Worm (Caenorhabditis elegans) whole organism, late embryonic: ENCODE results near the gene Y47D3A.21.

Source experiments
- C38D4.7 ChIP-seq: fragments of 200-800 bp; sonication (Bioruptor generic); optimal IDR thresholded peaks from 2 replicates; lab custom pipeline; 2018; ENCODE audit warnings: mild to moderate bottlenecking, missing genetic modification characterization, moderate library complexity, missing compliant biosample characterization
- K09A11.1 ChIP-seq: sonication (generic microtip); optimal IDR thresholded peaks from 2 replicates; lab custom pipeline; 2017; ENCODE audit warnings: antibody characterized with exemption, mild to moderate bottlenecking, missing genetic modification characterization, missing compliant biosample characterization; ENCODE audit not compliant: insufficient read depth
- ama-1 ChIP-seq: fragments of 150-350 bp; optimal IDR thresholded peaks from 2 replicates; lab custom pipeline; 2014
- ceh-9 ChIP-seq: sonication (generic microtip); optimal IDR thresholded peaks from 2 replicates; lab custom pipeline; 2016; ENCODE audit warnings: mild to moderate bottlenecking, missing genetic modification characterization, inconsistent platforms, missing compliant biosample characterization
- che-1 ChIP-seq: sonication (generic microtip); optimal IDR thresholded peaks from 2 replicates; lab custom pipeline; 2016; ENCODE audit warnings: mild to moderate bottlenecking, missing genetic modification characterization, missing compliant biosample characterization
- eyg-1 ChIP-seq: sonication (generic microtip); optimal IDR thresholded peaks from 2 replicates; lab custom pipeline; 2016; ENCODE audit warnings: missing genotype, missing genetic modification characterization, missing compliant biosample characterization
- fkh-10 ChIP-seq: fragments of 150-350 bp; optimal IDR thresholded peaks from 2 replicates; lab custom pipeline; 2014; ENCODE audit warnings: missing biosample characterization, missing genetic modification reagents, missing genetic modification characterization
- hlh-15 ChIP-seq: sonication (generic microtip); optimal IDR thresholded peaks from 2 replicates; lab custom pipeline; 2016; ENCODE audit warnings: missing genetic modification characterization, missing compliant biosample characterization
- lin-11 ChIP-seq: fragments of 200-800 bp; sonication (Bioruptor generic); optimal IDR thresholded peaks from 2 replicates; lab custom pipeline; 2018; ENCODE audit warnings: mild to moderate bottlenecking, missing genetic modification characterization, missing compliant biosample characterization
- nfya-1 ChIP-seq: sonication (generic microtip); optimal IDR thresholded peaks from 2 replicates; lab custom pipeline; 2017; ENCODE audit warnings: missing genetic modification characterization, mild to moderate bottlenecking, missing compliant biosample characterization, antibody characterized with exemption, moderate library complexity
- pha-4 ChIP-seq: fragments of 150-350 bp; optimal IDR thresholded peaks from 2 replicates; lab custom pipeline; 2018; ENCODE audit warnings: missing biosample characterization, missing genetic modification reagents, missing genetic modification characterization

- TF ChIP-seq lin-11 (tag; lab: Kevin White, UChicago) (no peak), ama-1 (lab: Kevin White, UChicago) (no peak), ceh-9 (tag; lab: Kevin White, UChicago) (no peak), fkh-10 (GFP tag; lab: Kevin White, UChicago) (no peak), C38D4.7 (GFP tag; lab: Kevin White, UChicago) (no peak), nfya-1 (tag; lab: Kevin White, UChicago) (no peak), pha-4 (tag; lab: Kevin White, UChicago) (no peak), K09A11.1 (tag; lab: Kevin White, UChicago) (no peak), hlh-15 (tag; lab: Kevin White, UChicago) (no peak), eyg-1 (tag; lab: Kevin White, UChicago) (no peak), che-1 (tag; lab: Kevin White, UChicago) (no peak)
Measured at ce11 chrIII:11244820-11245219, 33.9 kb downstream of the Y47D3A.21 start, which contains the start of gene rsks-1.
